ENCODE assay signal across 1 fruit fly cellular context in the genomic region with DNA sequence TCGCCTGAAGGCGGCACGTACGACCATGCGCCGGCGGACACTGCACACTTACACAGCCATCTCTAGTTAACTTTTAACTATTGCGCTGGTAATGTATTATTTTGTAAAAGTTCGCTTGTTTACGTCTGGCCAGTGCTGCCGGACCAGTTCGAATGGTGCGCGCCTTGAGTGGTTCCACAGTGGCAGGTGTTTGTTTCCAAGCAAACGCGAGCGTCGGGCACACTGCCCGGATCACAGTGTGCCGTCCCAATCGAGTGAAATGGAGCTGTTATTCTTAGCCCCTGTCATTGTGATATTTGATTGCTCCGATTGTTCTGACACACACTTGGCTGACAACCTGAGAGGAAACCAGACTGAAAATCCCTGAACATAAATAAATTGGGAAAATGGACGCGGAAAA.
TF ChIP-seq lines count a peak whose summit lies in the region.

A gene (minus strand): TSS at position 159 of the 400 bp plus-strand sequence.

TF ChIP-seq in whole organism, embryonic, 481 proteins besides CTCF, POLR2A, EP300 and RAD21 (continued from another document):
- TF ChIP-seq sc (optimal IDR thresholded peaks at IDR 0.05; lab: Kevin White, UChicago): no peak
- TF ChIP-seq sc (GFP tag; optimal IDR thresholded peaks at IDR 0.05; lab: Kevin White, UChicago): no peak
- no peak for TF ChIP-seq gem (tag; optimal IDR thresholded peaks at IDR 0.05; lab: Kevin White, UChicago)
- TF ChIP-seq CG10147 (GFP tag; optimal IDR thresholded peaks at IDR 0.05; lab: Kevin White, UChicago): no peak
- TF ChIP-seq gce (GFP tag; IDR thresholded peaks at IDR 0.05; lab: Robert Waterston, UW): 0 out of 3 replicates have a peak, but pooled peaks have one; percentile 11
- no peak for TF ChIP-seq Camta (GFP tag; optimal IDR thresholded peaks at IDR 0.05; lab: Kevin White, UChicago)
- TF ChIP-seq CG5245 (GFP tag; optimal IDR thresholded peaks at IDR 0.05; lab: Kevin White, UChicago): no peak
- no peak for TF ChIP-seq CG2120 (GFP tag; optimal IDR thresholded peaks at IDR 0.05; lab: Kevin White, UChicago)
- TF ChIP-seq CG15479 (GFP tag; optimal IDR thresholded peaks at IDR 0.05; lab: Kevin White, UChicago): no peak
- TF ChIP-seq D19B (GFP tag; optimal IDR thresholded peaks at IDR 0.05; lab: Kevin White, UChicago): no peak
- no peak for TF ChIP-seq E2f1 (GFP tag; IDR thresholded peaks at IDR 0.05; lab: Robert Waterston, UW)
- TF ChIP-seq CG12659 (GFP tag; optimal IDR thresholded peaks at IDR 0.05; lab: Kevin White, UChicago): peak; percentile 47
- TF ChIP-seq Ravus (GFP tag; IDR thresholded peaks at IDR 0.05; lab: Robert Waterston, UW): no peak
- TF ChIP-seq CG3065 (GFP tag; optimal IDR thresholded peaks at IDR 0.05; lab: Kevin White, UChicago): no peak
- TF ChIP-seq Aef1 (GFP tag; IDR thresholded peaks at IDR 0.05; lab: Robert Waterston, UW): no peak
- TF ChIP-seq croc (GFP tag; conservative IDR thresholded peaks at IDR 0.05; lab: Robert Waterston, UW): no peak
- TF ChIP-seq CG2889 (GFP tag; IDR thresholded peaks at IDR 0.05; lab: Robert Waterston, UW): no peak
- peak; percentile 81; the same call in 2 of the 3 replicates for TF ChIP-seq z (GFP tag; IDR thresholded peaks at IDR 0.05; lab: Robert Waterston, UW)
- no peak; the same call in 1 of the 2 replicates for TF ChIP-seq hbn (GFP tag; IDR thresholded peaks at IDR 0.05; lab: Robert Waterston, UW; ENCODE audit: partially characterized antibody)
- TF ChIP-seq Nf-YA (GFP tag; IDR thresholded peaks at IDR 0.05; lab: Robert Waterston, UW): no peak
- TF ChIP-seq tap (tag; optimal IDR thresholded peaks at IDR 0.05; lab: Kevin White, UChicago): no peak
- peak; percentile 58; the same call in 1 of the 3 replicates for TF ChIP-seq ci (GFP tag; IDR thresholded peaks at IDR 0.05; lab: Robert Waterston, UW)
- TF ChIP-seq gcm2 (GFP tag; optimal IDR thresholded peaks at IDR 0.05; lab: Kevin White, UChicago): no peak
- no peak for TF ChIP-seq CG1792 (GFP tag; optimal IDR thresholded peaks at IDR 0.05; lab: Kevin White, UChicago)
- TF ChIP-seq pros (GFP tag; optimal IDR thresholded peaks at IDR 0.05; lab: Kevin White, UChicago): no peak
- TF ChIP-seq klu (GFP tag; IDR thresholded peaks at IDR 0.05; lab: Robert Waterston, UW): no peak
- no peak for TF ChIP-seq cwo (GFP tag; optimal IDR thresholded peaks at IDR 0.05; lab: Kevin White, UChicago)
- TF ChIP-seq CG9817 (tag; optimal IDR thresholded peaks at IDR 0.05; lab: Kevin White, UChicago): no peak
- TF ChIP-seq CG1832 (GFP tag; optimal IDR thresholded peaks at IDR 0.05; lab: Kevin White, UChicago): no peak
- TF ChIP-seq al (GFP tag; IDR thresholded peaks at IDR 0.05; lab: Robert Waterston, UW): no peak
- TF ChIP-seq chn (GFP tag; optimal IDR thresholded peaks at IDR 0.05; lab: Kevin White, UChicago): no peak
- no peak for TF ChIP-seq Mrtf (GFP tag; IDR thresholded peaks at IDR 0.05; lab: Robert Waterston, UW)
- no peak for TF ChIP-seq Hr78 (GFP tag; optimal IDR thresholded peaks at IDR 0.05; lab: Kevin White, UChicago)
- no peak for TF ChIP-seq CG14441 (GFP tag; IDR thresholded peaks at IDR 0.05; lab: Robert Waterston, UW)
- no peak for TF ChIP-seq sd (tag; optimal IDR thresholded peaks at IDR 0.05; lab: Kevin White, UChicago)
- no peak; the same call in 2 of the 3 replicates for TF ChIP-seq HLH4C (GFP tag; IDR thresholded peaks at IDR 0.05; lab: Robert Waterston, UW; ENCODE audit: partially characterized antibody)
- no peak for TF ChIP-seq Oli (tag; optimal IDR thresholded peaks at IDR 0.05; lab: Kevin White, UChicago)
- no peak for TF ChIP-seq Hr51 (GFP tag; optimal IDR thresholded peaks at IDR 0.05; lab: Kevin White, UChicago)
- TF ChIP-seq CG13123 (GFP tag; optimal IDR thresholded peaks at IDR 0.05; lab: Kevin White, UChicago): no peak
- TF ChIP-seq CG8478 (optimal IDR thresholded peaks at IDR 0.05; lab: Kevin White, UChicago): no peak
- no peak for TF ChIP-seq seq (GFP tag; IDR thresholded peaks at IDR 0.05; lab: Robert Waterston, UW)
- no peak for TF ChIP-seq CG16813 (GFP tag; IDR thresholded peaks at IDR 0.05; lab: Robert Waterston, UW; ENCODE audit: partially characterized antibody)
- TF ChIP-seq oc (tag; optimal IDR thresholded peaks at IDR 0.05; lab: Kevin White, UChicago): no peak
- TF ChIP-seq CG6683 (GFP tag; optimal IDR thresholded peaks at IDR 0.05; lab: Kevin White, UChicago): no peak
- peak; percentile 96 for TF ChIP-seq CG15514 (GFP tag; optimal IDR thresholded peaks at IDR 0.05; lab: Kevin White, UChicago)
- no peak for TF ChIP-seq CG32767 (GFP tag; IDR thresholded peaks at IDR 0.05; lab: Robert Waterston, UW)
- TF ChIP-seq zfh2 (GFP tag; optimal IDR thresholded peaks at IDR 0.05; lab: Kevin White, UChicago): no peak
- TF ChIP-seq dysf (GFP tag; IDR thresholded peaks at IDR 0.05; lab: Robert Waterston, UW): no peak
- no peak for TF ChIP-seq CG5180 (GFP tag; optimal IDR thresholded peaks at IDR 0.05; lab: Kevin White, UChicago)
- peak in 1 of 2 experiments; percentile 35 for TF ChIP-seq Pdp1 (GFP tag; optimal IDR thresholded peaks at IDR 0.05; lab: Kevin White, UChicago)
- TF ChIP-seq pum (GFP tag; optimal IDR thresholded peaks at IDR 0.05; lab: Kevin White, UChicago): no peak
- no peak for TF ChIP-seq Hr39 (optimal IDR thresholded peaks at IDR 0.05; lab: Kevin White, UChicago)
- peak; percentile 35 for TF ChIP-seq sens (GFP tag; lab: Kevin White, UChicago)
- no peak for TF ChIP-seq CG13296 (GFP tag; optimal IDR thresholded peaks at IDR 0.05; lab: Kevin White, UChicago)
- peak; percentile 2 for TF ChIP-seq CG2712 (tag; optimal IDR thresholded peaks at IDR 0.05; lab: Kevin White, UChicago)
- no peak for TF ChIP-seq her (GFP tag; optimal IDR thresholded peaks at IDR 0.05; lab: Kevin White, UChicago)
- no peak for TF ChIP-seq Bdp1 (GFP tag; optimal IDR thresholded peaks at IDR 0.05; lab: Kevin White, UChicago)
- no peak for TF ChIP-seq CG15696 (tag; optimal IDR thresholded peaks at IDR 0.05; lab: Kevin White, UChicago)
- TF ChIP-seq Six4 (GFP tag; optimal IDR thresholded peaks at IDR 0.05; lab: Kevin White, UChicago): no peak
- TF ChIP-seq ttk (GFP tag; IDR thresholded peaks at IDR 0.05; lab: Robert Waterston, UW): no peak
- TF ChIP-seq CG31224 (GFP tag; IDR thresholded peaks at IDR 0.05; lab: Robert Waterston, UW): no peak
- no peak for TF ChIP-seq CG18011 (GFP tag; optimal IDR thresholded peaks at IDR 0.05; lab: Kevin White, UChicago)
- TF ChIP-seq CG7357 (GFP tag; IDR thresholded peaks at IDR 0.05; lab: Robert Waterston, UW): no peak
- no peak for TF ChIP-seq Bteb2 (GFP tag; optimal IDR thresholded peaks at IDR 0.05; lab: Kevin White, UChicago)
- no peak for TF ChIP-seq sisA (GFP tag; IDR thresholded peaks at IDR 0.05; lab: Robert Waterston, UW)
- no peak for TF ChIP-seq cato (GFP tag; optimal IDR thresholded peaks at IDR 0.05; lab: Kevin White, UChicago; ENCODE audit: borderline replicate concordance)
- TF ChIP-seq hth (optimal IDR thresholded peaks at IDR 0.05; lab: Kevin White, UChicago): no peak
- TF ChIP-seq nom (GFP tag; optimal IDR thresholded peaks at IDR 0.05; lab: Kevin White, UChicago): peak; percentile 27
- TF ChIP-seq ems (GFP tag; optimal IDR thresholded peaks at IDR 0.05; lab: Kevin White, UChicago): peak; percentile 5
- TF ChIP-seq sim (GFP tag; IDR thresholded peaks at IDR 0.05; lab: Robert Waterston, UW): no peak
- no peak for TF ChIP-seq Dad (GFP tag; optimal IDR thresholded peaks at IDR 0.05; lab: Kevin White, UChicago)
- TF ChIP-seq Awh (GFP tag; IDR thresholded peaks at IDR 0.05; lab: Robert Waterston, UW): no peak
- TF ChIP-seq CG10209 (GFP tag; optimal IDR thresholded peaks at IDR 0.05; lab: Kevin White, UChicago): no peak
- no peak for TF ChIP-seq rib (GFP tag; IDR thresholded peaks at IDR 0.05; lab: Robert Waterston, UW)
- TF ChIP-seq CG11456 (GFP tag; IDR thresholded peaks at IDR 0.05; lab: Robert Waterston, UW): no peak
- TF ChIP-seq dmrt99B (tag; optimal IDR thresholded peaks at IDR 0.05; lab: Kevin White, UChicago): no peak
- no peak for TF ChIP-seq CG17802 (tag; optimal IDR thresholded peaks at IDR 0.05; lab: Kevin White, UChicago)
- TF ChIP-seq CG14014 (GFP tag; IDR thresholded peaks at IDR 0.05; lab: Robert Waterston, UW): no peak
- no peak for TF ChIP-seq az2 (GFP tag; optimal IDR thresholded peaks at IDR 0.05; lab: Kevin White, UChicago)
- peak; percentile 34; the same call in 1 of the 2 replicates for TF ChIP-seq vvl (GFP tag; IDR thresholded peaks at IDR 0.05; lab: Robert Waterston, UW)
- no peak for TF ChIP-seq Max (GFP tag; optimal IDR thresholded peaks at IDR 0.05; lab: Kevin White, UChicago)
- peak; percentile 20; the same call in 1 of the 2 replicates for TF ChIP-seq Drgx (GFP tag; IDR thresholded peaks at IDR 0.05; lab: Robert Waterston, UW)
- no peak for TF ChIP-seq CG4404 (GFP tag; IDR thresholded peaks at IDR 0.05; lab: Robert Waterston, UW)
- TF ChIP-seq CG9797 (GFP tag; optimal IDR thresholded peaks at IDR 0.05; lab: Kevin White, UChicago): peak; percentile 77
- TF ChIP-seq Deaf1 (tag; optimal IDR thresholded peaks at IDR 0.05; lab: Kevin White, UChicago): no peak
- TF ChIP-seq CG14710 (tag; optimal IDR thresholded peaks at IDR 0.05; lab: Kevin White, UChicago): peak; percentile 48
- no peak for TF ChIP-seq otp (GFP tag; IDR thresholded peaks at IDR 0.05; lab: Robert Waterston, UW)
- TF ChIP-seq Lim3 (GFP tag; IDR thresholded peaks at IDR 0.05; lab: Robert Waterston, UW): no peak
- no peak for TF ChIP-seq en (GFP tag; optimal IDR thresholded peaks at IDR 0.05; lab: Kevin White, UChicago)
- TF ChIP-seq Med (GFP tag; lab: Kevin White, UChicago): peak; percentile 87
- TF ChIP-seq CG9932 (GFP tag; IDR thresholded peaks at IDR 0.05; lab: Robert Waterston, UW): peak; percentile 38; the same call in 1 of the 2 replicates
- TF ChIP-seq aop (GFP tag; IDR thresholded peaks at IDR 0.05; lab: Robert Waterston, UW): no peak
- TF ChIP-seq eyg (GFP tag; optimal IDR thresholded peaks at IDR 0.05; lab: Kevin White, UChicago): no peak
- TF ChIP-seq corto (GFP tag; optimal IDR thresholded peaks at IDR 0.05; lab: Kevin White, UChicago): no peak
- no peak for TF ChIP-seq Usf (GFP tag; optimal IDR thresholded peaks at IDR 0.05; lab: Kevin White, UChicago)
- no peak for TF ChIP-seq cad (GFP tag; optimal IDR thresholded peaks at IDR 0.05; lab: Kevin White, UChicago)
- TF ChIP-seq CG43689 (GFP tag; IDR thresholded peaks at IDR 0.05; lab: Robert Waterston, UW): no peak
- no peak for TF ChIP-seq sqz (GFP tag; optimal IDR thresholded peaks at IDR 0.05; lab: Kevin White, UChicago)
- TF ChIP-seq HLH3B (GFP tag; IDR thresholded peaks at IDR 0.05; lab: Robert Waterston, UW): no peak
- TF ChIP-seq gt (GFP tag; IDR thresholded peaks at IDR 0.05; lab: Robert Waterston, UW): no peak
- no peak for TF ChIP-seq CG4820 (GFP tag; optimal IDR thresholded peaks at IDR 0.05; lab: Kevin White, UChicago)
- no peak for TF ChIP-seq mirr (GFP tag; optimal IDR thresholded peaks at IDR 0.05; lab: Kevin White, UChicago)
- TF ChIP-seq CG1647 (GFP tag; optimal IDR thresholded peaks at IDR 0.05; lab: Kevin White, UChicago): no peak
- TF ChIP-seq D19A (tag; optimal IDR thresholded peaks at IDR 0.05; lab: Kevin White, UChicago): no peak
- TF ChIP-seq CG4282 (GFP tag; optimal IDR thresholded peaks at IDR 0.05; lab: Kevin White, UChicago): no peak
- no peak for TF ChIP-seq CrebB (tag; optimal IDR thresholded peaks at IDR 0.05; lab: Kevin White, UChicago)
- 0 out of 3 replicates have a peak, but pooled peaks have one; percentile 36 for TF ChIP-seq hb (GFP tag; IDR thresholded peaks at IDR 0.05; lab: Robert Waterston, UW; ENCODE audit: partially characterized antibody)
- TF ChIP-seq CG18599 (GFP tag; optimal IDR thresholded peaks at IDR 0.05; lab: Kevin White, UChicago): no peak
- TF ChIP-seq tx (GFP tag; optimal IDR thresholded peaks at IDR 0.05; lab: Kevin White, UChicago): no peak
- no peak for TF ChIP-seq BtbVII (GFP tag; optimal IDR thresholded peaks at IDR 0.05; lab: Kevin White, UChicago)
- TF ChIP-seq PHDP (tag; optimal IDR thresholded peaks at IDR 0.05; lab: Kevin White, UChicago): no peak
- peak; percentile 25 for TF ChIP-seq Fer1 (GFP tag; optimal IDR thresholded peaks at IDR 0.05; lab: Kevin White, UChicago)
- no peak for TF ChIP-seq CG1233 (GFP tag; optimal IDR thresholded peaks at IDR 0.05; lab: Kevin White, UChicago)
- no peak for TF ChIP-seq B-H1 (GFP tag; IDR thresholded peaks at IDR 0.05; lab: Robert Waterston, UW)
- TF ChIP-seq CG9876 (GFP tag; optimal IDR thresholded peaks at IDR 0.05; lab: Kevin White, UChicago): no peak
- TF ChIP-seq CG6254 (GFP tag; optimal IDR thresholded peaks at IDR 0.05; lab: Kevin White, UChicago): no peak
- no peak for TF ChIP-seq CG16779 (GFP tag; IDR thresholded peaks at IDR 0.05; lab: Robert Waterston, UW)
- no peak for TF ChIP-seq tin (GFP tag; optimal IDR thresholded peaks at IDR 0.05; lab: Kevin White, UChicago)
- no peak for TF ChIP-seq Vsx1 (GFP tag; optimal IDR thresholded peaks at IDR 0.05; lab: Kevin White, UChicago)
- TF ChIP-seq tup (GFP tag; optimal IDR thresholded peaks at IDR 0.05; lab: Kevin White, UChicago): no peak
- peak; percentile 18 for TF ChIP-seq Jarid2 (GFP tag; optimal IDR thresholded peaks at IDR 0.05; lab: Kevin White, UChicago)
- TF ChIP-seq Dp (GFP tag; optimal IDR thresholded peaks at IDR 0.05; lab: Kevin White, UChicago): peak; percentile 72
- TF ChIP-seq exex (tag; optimal IDR thresholded peaks at IDR 0.05; lab: Kevin White, UChicago): no peak
- no peak for TF ChIP-seq fd96Cb (tag; optimal IDR thresholded peaks at IDR 0.05; lab: Kevin White, UChicago)
- no peak for TF ChIP-seq CG14050 (GFP tag; IDR thresholded peaks at IDR 0.05; lab: Robert Waterston, UW)
- peak; percentile 72 for TF ChIP-seq Ets65A (GFP tag; lab: Kevin White, UChicago)
- TF ChIP-seq CG10274 (GFP tag; optimal IDR thresholded peaks at IDR 0.05; lab: Kevin White, UChicago): no peak
- peak; percentile 10 for TF ChIP-seq fu2 (GFP tag; optimal IDR thresholded peaks at IDR 0.05; lab: Kevin White, UChicago)
- TF ChIP-seq Hr3 (GFP tag; optimal IDR thresholded peaks at IDR 0.05; lab: Kevin White, UChicago): no peak
- peak; percentile 46 for TF ChIP-seq Rfx (GFP tag; IDR thresholded peaks at IDR 0.05; lab: Robert Waterston, UW)
- no peak for TF ChIP-seq CG14667 (GFP tag; IDR thresholded peaks at IDR 0.05; lab: Robert Waterston, UW)
- TF ChIP-seq CG3281 (GFP tag; optimal IDR thresholded peaks at IDR 0.05; lab: Kevin White, UChicago): no peak
- no peak for TF ChIP-seq ATbp (GFP tag; optimal IDR thresholded peaks at IDR 0.05; lab: Kevin White, UChicago)
- TF ChIP-seq CG7786 (GFP tag; optimal IDR thresholded peaks at IDR 0.05; lab: Kevin White, UChicago): no peak
